Worm (Caenorhabditis elegans): ENCODE data around the gene col-141.

Gene col-141

DNA sequence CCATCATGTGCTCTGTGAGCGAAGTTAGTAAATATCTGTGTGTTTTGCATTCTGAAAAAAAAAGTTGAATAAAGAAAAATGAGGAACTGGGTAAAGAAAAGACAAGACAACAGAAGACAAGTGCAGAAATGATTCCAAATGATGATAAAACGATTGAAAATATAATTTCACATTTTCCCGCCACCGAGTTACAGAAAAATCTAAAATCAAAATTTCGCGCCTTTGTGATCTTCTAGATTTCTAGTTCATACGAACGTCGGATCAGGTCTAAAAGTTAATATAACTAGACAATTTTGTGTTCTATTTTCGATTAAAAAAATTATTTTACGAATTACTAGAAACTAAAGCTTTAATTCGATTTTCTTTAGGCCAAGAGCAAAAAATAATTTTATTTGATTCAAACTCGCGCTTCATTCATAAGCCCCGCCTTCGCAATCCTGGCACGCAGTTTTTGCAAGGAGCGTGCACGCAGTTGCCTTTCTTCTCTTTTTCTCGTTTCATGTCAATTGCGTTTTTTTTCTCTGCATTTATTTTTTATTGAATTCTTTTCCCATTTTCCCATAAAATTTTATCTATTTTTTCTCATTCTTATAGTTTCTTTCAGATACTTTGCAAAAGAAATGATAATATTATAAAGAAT, 44.5 kb upstream of the col-141 start, which contains the start of the genes spn-4 and spe-39 (continued):
- TF ChIP-seq F16B12.6 (tag; optimal IDR thresholded peaks at IDR 0.05) (peak; percentile 28), sox-4 (tag; optimal IDR thresholded peaks at IDR 0.05) (peak; percentile 70), hlh-17 (GFP tag; optimal IDR thresholded peaks at IDR 0.05; ENCODE audit: borderline replicate concordance) (no peak), C34B4.2 (tag; optimal IDR thresholded peaks at IDR 0.05) (no peak), isw-1 (GFP tag; IDR thresholded peaks at IDR 0.05) (peak; percentile 62), hpl-2 (GFP tag; optimal IDR thresholded peaks at IDR 0.05) (peak; percentile 81)

DNA sequence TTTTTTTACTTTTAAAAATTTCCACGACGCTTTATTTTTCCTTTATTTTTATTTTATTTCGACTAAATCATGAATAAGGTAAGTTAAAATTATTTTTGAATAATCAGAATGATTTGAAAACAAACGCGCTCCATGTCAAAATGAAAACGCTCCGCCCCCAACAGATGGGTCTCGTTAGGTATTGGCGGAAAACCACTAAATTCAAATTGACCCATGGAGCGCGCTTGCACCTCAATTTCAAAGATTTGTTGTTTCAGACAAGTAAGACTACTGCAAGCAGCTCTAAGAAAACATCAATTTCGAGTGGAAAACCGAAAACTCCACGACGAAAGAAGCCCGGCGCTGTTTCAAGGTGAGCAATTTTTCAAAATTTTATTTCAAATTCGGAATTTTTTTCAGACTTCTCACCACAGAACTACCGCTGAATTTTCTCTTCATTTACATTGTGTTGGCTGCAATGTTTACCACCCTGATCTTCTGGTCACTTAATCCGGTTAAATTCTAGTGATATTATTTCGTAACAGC, 41.5 kb upstream of the col-141 start, which contains the start of gene ZC404.2:
Gene ZC404.2, plus strand, starts transcription at position 47 of the 525 bp plus-strand sequence.
- TF ChIP-seq efl-1 (optimal IDR thresholded peaks at IDR 0.05) (peak in 1 of 2 experiments; percentile 68), efl-1 (GFP tag; optimal IDR thresholded peaks at IDR 0.05 in 1 of 2) (peak; percentile 38 to 86), isw-1 (GFP tag; IDR thresholded peaks at IDR 0.05) (no peak), nhr-28 (tag; optimal IDR thresholded peaks at IDR 0.05) (no peak), Y116A8C.19 (tag; optimal IDR thresholded peaks at IDR 0.05; ENCODE audit: borderline replicate concordance) (no peak), lin-14 (GFP tag; optimal IDR thresholded peaks at IDR 0.05) (no peak), lin-35 (GFP tag; optimal IDR thresholded peaks at IDR 0.05) (peak in 1 of 2 experiments; percentile 30), ztf-4 (tag; optimal IDR thresholded peaks at IDR 0.05) (no peak), lin-13 (GFP tag; optimal IDR thresholded peaks at IDR 0.05) (no peak), blmp-1 (tag; optimal IDR thresholded peaks at IDR 0.05) (no peak), hlh-17 (GFP tag; optimal IDR thresholded peaks at IDR 0.05; ENCODE audit: borderline replicate concordance) (no peak), C04F5.9 (tag; optimal IDR thresholded peaks at IDR 0.05) (no peak), dpl-1 (GFP tag; optimal IDR thresholded peaks at IDR 0.05) (peak in 1 of 3 experiments; percentile 43), irx-1 (tag; optimal IDR thresholded peaks at IDR 0.05) (no peak), mep-1 (tag; optimal IDR thresholded peaks at IDR 0.05) (no peak), elt-2 (tag; optimal IDR thresholded peaks at IDR 0.05) (no peak)

DNA sequence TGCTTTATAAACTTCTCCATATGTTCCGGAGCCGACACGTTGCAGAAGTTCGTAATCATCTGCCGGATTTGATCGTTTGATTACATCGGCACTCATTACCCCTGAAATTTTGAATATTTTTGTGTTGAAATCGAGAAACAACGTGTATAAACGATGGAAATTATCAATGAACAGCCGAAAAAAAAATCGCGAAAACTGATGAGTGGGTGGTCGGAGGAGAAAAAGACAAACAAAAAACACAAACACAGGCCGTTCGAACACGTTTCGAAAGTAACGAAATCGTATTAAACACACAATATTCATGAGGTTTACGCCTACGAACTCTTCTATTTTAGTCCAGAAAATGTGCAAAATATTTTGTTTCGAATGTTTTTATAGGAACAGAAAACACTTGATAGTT, 36.9 kb upstream of the col-141 start, which contains the start of gene gck-2:
Gene gck-2, minus strand, starts transcription at position 101 of the 400 bp plus-strand sequence.
- TF ChIP-seq ceh-63 (GFP tag; optimal IDR thresholded peaks at IDR 0.05) (no peak), mep-1 (tag; optimal IDR thresholded peaks at IDR 0.05) (no peak), nhr-90 (tag; optimal IDR thresholded peaks at IDR 0.05; ENCODE audit: poor library complexity) (no peak), ceh-90 (tag; optimal IDR thresholded peaks at IDR 0.05) (no peak), isw-1 (GFP tag; IDR thresholded peaks at IDR 0.05) (no peak), blmp-1 (tag; optimal IDR thresholded peaks at IDR 0.05) (no peak), ztf-11 (tag; optimal IDR thresholded peaks at IDR 0.05) (no peak), C16A3.4 (tag; optimal IDR thresholded peaks at IDR 0.05) (no peak), fkh-8 (tag; optimal IDR thresholded peaks at IDR 0.05) (no peak), snu-23 (GFP tag; optimal IDR thresholded peaks at IDR 0.05) (no peak), nhr-237 (tag; optimal IDR thresholded peaks at IDR 0.05) (no peak)

DNA sequence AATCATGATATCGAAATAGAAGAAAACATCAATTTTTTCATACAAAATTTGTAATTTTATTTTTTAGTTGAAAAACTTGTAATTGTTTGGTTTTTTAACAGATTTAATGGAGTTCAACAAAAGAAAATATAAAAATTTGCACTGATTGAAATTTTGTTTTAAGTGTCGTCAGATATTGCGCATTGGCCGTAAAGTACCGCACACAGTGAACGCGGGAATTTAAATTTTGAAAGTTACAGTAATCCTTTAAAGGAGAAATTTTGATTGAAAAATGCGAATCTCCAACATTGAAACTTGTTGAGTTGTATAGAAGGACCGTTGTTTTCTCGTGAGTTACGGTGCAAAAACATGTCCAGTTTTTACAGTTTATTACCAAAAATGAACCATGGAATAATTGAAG, 36.5 kb upstream of the col-141 start:
- no peak for TF ChIP-seq pqm-1 (tag; optimal IDR thresholded peaks at IDR 0.05)
- no peak for TF ChIP-seq nhr-90 (tag; optimal IDR thresholded peaks at IDR 0.05; ENCODE audit: poor library complexity)
- TF ChIP-seq efl-3 (GFP tag; optimal IDR thresholded peaks at IDR 0.05): no peak
- peak; percentile 7 to 60 for TF ChIP-seq lin-35 (GFP tag; optimal IDR thresholded peaks at IDR 0.05)
- no peak for TF ChIP-seq sox-4 (tag; optimal IDR thresholded peaks at IDR 0.05)
- peak; percentile 31 for TF ChIP-seq F16B12.6 (tag; optimal IDR thresholded peaks at IDR 0.05)
- TF ChIP-seq unc-86 (tag; optimal IDR thresholded peaks at IDR 0.05): no peak
- TF ChIP-seq lsy-2 (tag; optimal IDR thresholded peaks at IDR 0.05): peak in 1 of 2 experiments; percentile 41
- peak in 2 of 3 experiments; percentile 26 to 70 for TF ChIP-seq dpl-1 (GFP tag; optimal IDR thresholded peaks at IDR 0.05)
- TF ChIP-seq efl-1 (optimal IDR thresholded peaks at IDR 0.05): peak in 1 of 2 experiments; percentile 48
- TF ChIP-seq efl-1 (GFP tag; optimal IDR thresholded peaks at IDR 0.05 in 1 of 2): peak; percentile 8 to 64
- TF ChIP-seq fkh-8 (tag; optimal IDR thresholded peaks at IDR 0.05): no peak
- TF ChIP-seq Y116A8C.19 (tag; optimal IDR thresholded peaks at IDR 0.05; ENCODE audit: borderline replicate concordance): no peak
- no peak for TF ChIP-seq ceh-8 (GFP tag; optimal IDR thresholded peaks at IDR 0.05)
- no peak for TF ChIP-seq unc-130 (tag; optimal IDR thresholded peaks at IDR 0.05)
- no peak for TF ChIP-seq ets-5 (GFP tag; IDR thresholded peaks at IDR 0.05)
- TF ChIP-seq nhr-85 (tag): no peak

Data from whole organism, L1 larva.